Fruit fly (Drosophila melanogaster): ENCODE results near the gene CG2698.
"Not testable (repeated sequence)": the region's sequence is repeated elsewhere in the genome, so short reads cannot be mapped to it uniquely, and the experiment has no call there.

Gene CG2698

dm6 chr3R:8007595-8008255, 6.4 kb downstream of the CG2698 start, which contains the start of gene CG2767:
TSS of gene CG2767 (minus strand) at chr3R:8008110.
- TF ChIP-seq noc (tag; optimal IDR thresholded peaks at IDR 0.05) = no peak

dm6 chr3R:8009080-8009620, 7.8 kb downstream of the CG2698 start, which contains the start of the genes CG11052 and CG3223:
TSS of gene CG11052 (minus strand) at chr3R:8009297.
TSS of gene CG3223 (plus strand) at chr3R:8009400.
- TF ChIP-seq noc (tag; optimal IDR thresholded peaks at IDR 0.05) = no peak

dm6 chr3R:8013121-8014009, 12.0 kb downstream of the CG2698 start, which contains the start of the genes CG10435 and Pbp95:
TSS of gene CG10435 (minus strand) at chr3R:8013201.
TSS of gene Pbp95 (plus strand) at chr3R:8013791.
- no peak for TF ChIP-seq noc (tag; optimal IDR thresholded peaks at IDR 0.05)

dm6 chr3R:8026515-8026914, 25.2 kb downstream of the CG2698 start:
- no peak for TF ChIP-seq noc (tag; optimal IDR thresholded peaks at IDR 0.05)

dm6 chr3R:8027203-8027688, 25.9 kb downstream of the CG2698 start:
- peak; percentile 69 for TF ChIP-seq noc (tag; optimal IDR thresholded peaks at IDR 0.05)

- TF ChIP-seq noc (tag; optimal IDR thresholded peaks at IDR 0.05) = peak; percentile 23
These were observed 28.2 kb downstream of the CG2698 start, which contains the start of gene ImpE3 for dm6 chr3R:8029496-8030013. TSS of gene ImpE3 (minus strand) at chr3R:8029546.

- peak; percentile 68 for TF ChIP-seq noc (tag; optimal IDR thresholded peaks at IDR 0.05)
These were observed 29.0 kb downstream of the CG2698 start, which contains the start of the genes CG10903 and CG2747 for dm6 chr3R:8030151-8030899. TSS of gene CG10903 (plus strand) at chr3R:8030411. TSS of gene CG2747 (minus strand) at chr3R:8030790.

- no peak for TF ChIP-seq noc (tag; optimal IDR thresholded peaks at IDR 0.05)
These were observed 31.6 kb downstream of the CG2698 start, which contains the start of the genes CG11035 and unc-45 for dm6 chr3R:8032923-8033478. TSS of gene CG11035 (minus strand) at chr3R:8033009. TSS of gene unc-45 (plus strand) at chr3R:8033301.

dm6 chr3R:8037896-8038295, 36.5 kb downstream of the CG2698 start:
- TF ChIP-seq noc (tag; optimal IDR thresholded peaks at IDR 0.05) = no peak

- TF ChIP-seq noc (tag; optimal IDR thresholded peaks at IDR 0.05) = no peak
These were observed 37.6 kb downstream of the CG2698 start for dm6 chr3R:8038927-8039326.

- no peak for TF ChIP-seq noc (tag; optimal IDR thresholded peaks at IDR 0.05)
These were observed 39.5 kb downstream of the CG2698 start, which contains the start of gene CG43060 for dm6 chr3R:8040843-8041242. TSS of gene CG43060 (plus strand) at chr3R:8041224.

- TF ChIP-seq noc (tag; optimal IDR thresholded peaks at IDR 0.05) = not testable (repeated sequence)
These were observed 47.5 kb downstream of the CG2698 start, which contains the start of gene CG43618 for dm6 chr3R:8048867-8049266. TSS of gene CG43618 (plus strand) at chr3R:8049167.

- TF ChIP-seq noc (tag; optimal IDR thresholded peaks at IDR 0.05) = not testable (repeated sequence)
These were observed 48.0 kb downstream of the CG2698 start, which contains the start of gene CG43061 for dm6 chr3R:8049373-8049772. TSS of gene CG43061 (plus strand) at chr3R:8049673.
